Fruit fly (Drosophila melanogaster) whole organism, embryonic: ENCODE data around the gene RfC4.

ENCODE experiments used
- Bgb ChIP-seq: fragments of 200-800 bp; sonication (Bioruptor generic); IDR thresholded peaks from 2 replicates; pipeline ENCODE4 v1.3.6; 2022; ENCODE audit warnings: missing biosample characterization, missing genetic modification characterization; ENCODE audit not compliant: partially characterized antibody
- CG1024 ChIP-seq: fragments of 200-800 bp; sonication (Bioruptor generic); IDR thresholded peaks from 2 replicates; pipeline ENCODE4 v1.3.6; 2022; ENCODE audit warnings: missing biosample characterization, missing genetic modification characterization
- CG10543 ChIP-seq: fragments of 200-800 bp; sonication (Bioruptor generic); optimal IDR thresholded peaks from 3 replicates; lab custom pipeline; 2017; ENCODE audit warnings: missing biosample characterization, mild to moderate bottlenecking, missing genetic modification characterization, moderate library complexity
- CG10565 ChIP-seq: fragments of 200-800 bp; sonication (Bioruptor generic); optimal IDR thresholded peaks from 3 replicates; lab custom pipeline; 2016; ENCODE audit warnings: missing biosample characterization, mild to moderate bottlenecking, missing genetic modification characterization
- CG12071 ChIP-seq: fragments of 200-800 bp; sonication (Bioruptor generic); optimal IDR thresholded peaks from 3 replicates; lab custom pipeline; 2018; ENCODE audit warnings: missing biosample characterization, mild to moderate bottlenecking, missing genetic modification characterization
- CG12391 ChIP-seq: fragments of 200-800 bp; sonication (Bioruptor generic); optimal IDR thresholded peaks from 3 replicates; lab custom pipeline; 2018; ENCODE audit warnings: missing biosample characterization, mild to moderate bottlenecking, missing genetic modification characterization, moderate library complexity
- CG1529 ChIP-seq: fragments of 200-800 bp; sonication (Bioruptor generic); optimal IDR thresholded peaks from 3 replicates; lab custom pipeline; 2018; ENCODE audit warnings: missing biosample characterization, missing genetic modification characterization
- CG15696 ChIP-seq: fragments of 200-800 bp; sonication (Bioruptor generic); optimal IDR thresholded peaks from 2 replicates; lab custom pipeline; 2019; ENCODE audit warnings: missing biosample characterization, mild to moderate bottlenecking, missing genetic modification characterization, moderate library complexity
- CG34376 ChIP-seq: fragments of 200-800 bp; sonication (Bioruptor generic); optimal IDR thresholded peaks from 2 replicates; lab custom pipeline; 2018; ENCODE audit warnings: missing biosample characterization, mild to moderate bottlenecking, missing genetic modification characterization
- CG3995 ChIP-seq: fragments of 200-800 bp; sonication (Bioruptor generic); optimal IDR thresholded peaks from 3 replicates; lab custom pipeline; 2016; ENCODE audit warnings: missing biosample characterization, missing genetic modification characterization
- CG4424 ChIP-seq: fragments of 200-800 bp; sonication (Bioruptor generic); optimal IDR thresholded peaks from 3 replicates; lab custom pipeline; 2016; ENCODE audit warnings: missing biosample characterization, missing genetic modification characterization
- CG4854 ChIP-seq: fragments of 200-800 bp; sonication (Bioruptor generic); optimal IDR thresholded peaks from 2 replicates; lab custom pipeline; 2016; ENCODE audit warnings: missing biosample characterization, missing genetic modification characterization, inconsistent platforms
- CG7963 ChIP-seq: fragments of 200-800 bp; sonication (Bioruptor generic); IDR thresholded peaks from 3 replicates; pipeline ENCODE4 v1.3.6; 2022; ENCODE audit warnings: missing biosample characterization, missing genetic modification characterization; ENCODE audit not compliant: partially characterized antibody
- CG8290 ChIP-seq, 3 experiments: fragments of 200-800 bp; sonication (Bioruptor generic); optimal IDR thresholded peaks; 2 replicates each; lab custom pipeline; 2016 to 2019; ENCODE audit warnings: missing biosample characterization in 3 of 3, missing genetic modification characterization in 3 of 3, mild to moderate bottlenecking in 2 of 3, moderate library complexity in 1 of 3
- CG8388 ChIP-seq: fragments of 200-800 bp; sonication (Bioruptor generic); optimal IDR thresholded peaks from 2 replicates; lab custom pipeline; 2019; ENCODE audit warnings: missing biosample characterization, mild to moderate bottlenecking, missing genetic modification characterization, moderate library complexity
- D19B ChIP-seq: fragments of 200-800 bp; sonication (Bioruptor generic); optimal IDR thresholded peaks from 2 replicates; lab custom pipeline; 2017; ENCODE audit warnings: missing biosample characterization, mild to moderate bottlenecking, missing genetic modification characterization
- Dp ChIP-seq: fragments of 200-800 bp; sonication (Bioruptor generic); optimal IDR thresholded peaks from 2 replicates; lab custom pipeline; 2018; ENCODE audit warnings: missing biosample characterization, mild to moderate bottlenecking, missing genetic modification characterization, moderate library complexity
- Eip74EF ChIP-seq, 2 experiments: fragments of 200-800 bp in 1 of 2; fragments of >200 bp in 1 of 2; sonication (Bioruptor generic) in 1 of 2; optimal IDR thresholded peaks; 2 replicates each; lab custom pipeline; 2017 to 2019; ENCODE audit warnings: missing biosample characterization in 2 of 2, missing genetic modification characterization in 2 of 2, mild to moderate bottlenecking in 1 of 2, moderate library complexity in 1 of 2
- Ets65A ChIP-seq: fragments of 200-800 bp; sonication (Bioruptor generic); peaks from one replicate; lab custom pipeline; 2016; ENCODE audit warnings: missing biosample characterization, missing genetic modification characterization
- Hmx ChIP-seq: fragments of 200-800 bp; sonication (Bioruptor generic); optimal IDR thresholded peaks from 2 replicates; lab custom pipeline; 2016; ENCODE audit warnings: missing biosample characterization, missing genetic modification characterization
- Med ChIP-seq: fragments of 200-800 bp; sonication (Bioruptor generic); peaks from one replicate; lab custom pipeline; 2016; ENCODE audit warnings: missing biosample characterization, missing genetic modification characterization, mild to moderate bottlenecking, inconsistent platforms, moderate library complexity
- Mes4 ChIP-seq: fragments of 200-800 bp; sonication (Bioruptor generic); optimal IDR thresholded peaks from 2 replicates; lab custom pipeline; 2016; ENCODE audit warnings: missing biosample characterization, missing genetic modification characterization
- NFAT ChIP-seq: fragments of 200-800 bp; sonication (Bioruptor generic); IDR thresholded peaks from 2 replicates; pipeline ENCODE4 v1.3.6; 2022; ENCODE audit warnings: missing biosample characterization, missing genetic modification characterization
- Neu2 ChIP-seq: fragments of 200-800 bp; sonication (Bioruptor generic); optimal IDR thresholded peaks from 3 replicates; lab custom pipeline; 2016; ENCODE audit warnings: missing biosample characterization, missing genetic modification characterization, borderline replicate concordance
- Nf-YB ChIP-seq: fragments of 200-800 bp; sonication (Bioruptor generic); optimal IDR thresholded peaks from 3 replicates; lab custom pipeline; 2019; ENCODE audit warnings: missing biosample characterization, mild to moderate bottlenecking, missing genetic modification characterization, moderate library complexity
- Pdp1 ChIP-seq, 2 experiments: fragments of 200-800 bp; sonication (Bioruptor generic); optimal IDR thresholded peaks; 3 replicates each; lab custom pipeline; 2016; ENCODE audit warnings: missing biosample characterization in 2 of 2, missing genetic modification characterization in 2 of 2, mild to moderate bottlenecking in 1 of 2, moderate library complexity in 1 of 2
- Sox102F ChIP-seq: fragments of 200-800 bp; sonication (Bioruptor generic); optimal IDR thresholded peaks from 2 replicates; lab custom pipeline; 2018; ENCODE audit warnings: missing biosample characterization, mild to moderate bottlenecking, missing genetic modification characterization, moderate library complexity
- Taf1 ChIP-seq: fragments of 200-800 bp; sonication (Bioruptor generic); IDR thresholded peaks from 2 replicates; pipeline ENCODE4 v1.3.6; 2022; ENCODE audit warnings: missing biosample characterization, missing genetic modification characterization
- YL-1 ChIP-seq: fragments of 200-800 bp; sonication (Bioruptor generic); optimal IDR thresholded peaks from 3 replicates; lab custom pipeline; 2017; ENCODE audit warnings: missing biosample characterization, mild to moderate bottlenecking, missing genetic modification characterization
- al ChIP-seq: fragments of 200-800 bp; sonication (Bioruptor generic); IDR thresholded peaks from 2 replicates; pipeline ENCODE4 v1.3.6; 2022; ENCODE audit warnings: missing biosample characterization, missing genetic modification characterization
- caup ChIP-seq: fragments of 200-800 bp; sonication (Bioruptor generic); optimal IDR thresholded peaks from 3 replicates; lab custom pipeline; 2017; ENCODE audit warnings: missing biosample characterization, mild to moderate bottlenecking, missing genetic modification characterization, moderate library complexity; ENCODE audit not compliant: severe bottlenecking
- ci ChIP-seq: fragments of 200-800 bp; sonication (Bioruptor generic); IDR thresholded peaks from 3 replicates; pipeline ENCODE4 v1.3.6; 2022; ENCODE audit warnings: missing biosample characterization, missing genetic modification characterization
- crol ChIP-seq: fragments of 200-800 bp; sonication (Bioruptor generic); IDR thresholded peaks from 2 replicates; pipeline ENCODE4 v1.3.6; 2022; ENCODE audit warnings: missing biosample characterization, missing genetic modification characterization
- cwo ChIP-seq: fragments of 200-800 bp; sonication (Bioruptor generic); optimal IDR thresholded peaks from 3 replicates; lab custom pipeline; 2017; ENCODE audit warnings: missing biosample characterization, missing genetic modification characterization, mild to moderate bottlenecking, moderate library complexity, missing genetic modification reagents
- dati ChIP-seq: fragments of 200-800 bp; sonication (Bioruptor generic); IDR thresholded peaks from 2 replicates; pipeline ENCODE4 v1.3.6; 2022; ENCODE audit warnings: missing biosample characterization, missing genetic modification characterization
- gro ChIP-seq: fragments of 200-800 bp; sonication (Bioruptor generic); optimal IDR thresholded peaks from 2 replicates; lab custom pipeline; 2016; ENCODE audit warnings: missing biosample characterization, missing genetic modification characterization
- kni ChIP-seq: fragments of 200-800 bp; sonication (Bioruptor generic); optimal IDR thresholded peaks from 3 replicates; lab custom pipeline; 2017; ENCODE audit warnings: mild to moderate bottlenecking, missing biosample characterization, missing genetic modification reagents, missing genetic modification characterization
- lmd ChIP-seq: fragments of 200-800 bp; sonication (Bioruptor generic); IDR thresholded peaks from 2 replicates; pipeline ENCODE4 v1.3.6; 2022; ENCODE audit warnings: missing biosample characterization, missing genetic modification characterization
- maf-S ChIP-seq: fragments of 200-800 bp; sonication (Bioruptor generic); optimal IDR thresholded peaks from 2 replicates; lab custom pipeline; 2016; ENCODE audit warnings: missing biosample characterization, missing genetic modification characterization
- mirr ChIP-seq: fragments of 200-800 bp; sonication (Bioruptor generic); optimal IDR thresholded peaks from 3 replicates; lab custom pipeline; 2018; ENCODE audit warnings: missing biosample characterization, mild to moderate bottlenecking, missing genetic modification characterization
- pho ChIP-seq: fragments of 200-800 bp; sonication (Bioruptor generic); optimal IDR thresholded peaks from 2 replicates; lab custom pipeline; 2016; ENCODE audit warnings: missing biosample characterization, missing genetic modification characterization
- pros ChIP-seq: fragments of 200-800 bp; sonication (Bioruptor generic); optimal IDR thresholded peaks from 3 replicates; lab custom pipeline; 2019; ENCODE audit warnings: missing biosample characterization, mild to moderate bottlenecking, missing genetic modification characterization, moderate library complexity
- sd ChIP-seq: fragments of 200-800 bp; sonication (Bioruptor generic); optimal IDR thresholded peaks from 3 replicates; lab custom pipeline; 2018; ENCODE audit warnings: missing biosample characterization, mild to moderate bottlenecking, missing genetic modification characterization, moderate library complexity
- sens ChIP-seq: fragments of 200-800 bp; sonication (Bioruptor generic); peaks from one replicate; lab custom pipeline; 2016; ENCODE audit warnings: missing biosample characterization, missing genetic modification characterization
- sr ChIP-seq: fragments of 200-800 bp; sonication (Bioruptor generic); IDR thresholded peaks from 3 replicates; pipeline ENCODE4 v1.3.6; 2022; ENCODE audit warnings: missing biosample characterization, missing genetic modification characterization
- sug ChIP-seq: fragments of 200-800 bp; optimal IDR thresholded peaks from 2 replicates; lab custom pipeline; 2019; ENCODE audit warnings: missing biosample characterization, mild to moderate bottlenecking, missing genetic modification characterization, moderate library complexity
- twi ChIP-seq: fragments of 200-800 bp; optimal IDR thresholded peaks from 2 replicates; lab custom pipeline; 2019; ENCODE audit warnings: missing biosample characterization, mild to moderate bottlenecking, missing genetic modification characterization, moderate library complexity
- z ChIP-seq: fragments of 200-800 bp; sonication (Bioruptor generic); IDR thresholded peaks from 3 replicates; pipeline ENCODE4 v1.3.6; 2022; ENCODE audit warnings: missing biosample characterization, missing genetic modification characterization
- zen2 ChIP-seq: fragments of 200-800 bp; sonication (Bioruptor generic); IDR thresholded peaks from 3 replicates; pipeline ENCODE4 v1.3.6; 2022; ENCODE audit warnings: missing biosample characterization, missing genetic modification characterization; ENCODE audit not compliant: partially characterized antibody
- zfh1 ChIP-seq: fragments of 200-800 bp; sonication (Bioruptor generic); IDR thresholded peaks from 3 replicates; pipeline ENCODE4 v1.3.6; 2022; ENCODE audit warnings: missing biosample characterization, missing genetic modification characterization

The RfC4 gene

DNA sequence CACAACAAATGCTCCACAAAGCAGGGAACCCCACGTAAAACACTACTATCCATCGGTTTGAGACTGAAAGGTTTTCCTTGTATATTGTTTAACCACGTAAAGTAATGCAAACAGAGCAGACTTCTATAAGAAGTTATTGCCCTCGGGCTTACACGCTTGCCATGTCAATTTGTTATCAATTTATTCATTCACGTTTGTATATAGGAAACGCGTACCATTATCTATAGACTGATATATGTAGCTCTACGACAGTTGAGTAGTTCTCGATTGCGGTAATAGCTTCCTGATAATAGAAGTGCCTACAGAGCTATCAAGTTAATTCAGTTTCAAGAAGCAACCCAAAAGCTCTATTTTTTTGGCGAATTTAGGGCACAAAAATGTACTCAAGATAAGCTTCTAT lies 36.6 kb downstream of the RfC4 start (continued):
- peak; percentile 1 for TF ChIP-seq sd (tag; lab: Kevin White, UChicago)
- TF ChIP-seq mirr: peak; percentile 96
- TF ChIP-seq Taf1 (GFP tag; lab: Robert Waterston, UW): no peak
- TF ChIP-seq Neu2 (GFP tag; lab: Kevin White, UChicago): no peak
- TF ChIP-seq sug (tag; lab: Kevin White, UChicago): peak; percentile 73
- TF ChIP-seq Bgb (GFP tag; lab: Robert Waterston, UW): no peak
- no peak for TF ChIP-seq sr (GFP tag; lab: Robert Waterston, UW)
- TF ChIP-seq Med (GFP tag; lab: Kevin White, UChicago): peak; percentile 21
- TF ChIP-seq Hmx: no peak
- no peak for TF ChIP-seq sens
- no peak for TF ChIP-seq D19B (GFP tag; lab: Kevin White, UChicago)
- no peak for TF ChIP-seq CG12071 (GFP tag; lab: Kevin White, UChicago)
- peak; percentile 5 for TF ChIP-seq gro (GFP tag; lab: Kevin White, UChicago)
- no peak for TF ChIP-seq CG1024 (GFP tag; lab: Robert Waterston, UW)
- TF ChIP-seq NFAT: no peak
- TF ChIP-seq YL-1: no peak
- no peak for TF ChIP-seq al (GFP tag; lab: Robert Waterston, UW)
- no peak for TF ChIP-seq CG4854 (GFP tag; lab: Kevin White, UChicago)
- no peak for TF ChIP-seq Dp (GFP tag; lab: Kevin White, UChicago)
- no peak for TF ChIP-seq CG4424 (GFP tag; lab: Kevin White, UChicago)
- TF ChIP-seq Pdp1 (GFP tag; optimal IDR thresholded peaks at IDR 0.05; lab: Kevin White, UChicago): peak in 1 of 2 experiments; percentile 37
- TF ChIP-seq zen2 (GFP tag; lab: Robert Waterston, UW): no peak
- no peak for TF ChIP-seq CG8388
- no peak for TF ChIP-seq CG12391
- no peak for TF ChIP-seq CG15696
- TF ChIP-seq Sox102F: no peak
- TF ChIP-seq CG34376 (GFP tag; lab: Kevin White, UChicago): peak; percentile 15
- TF ChIP-seq CG10565 (GFP tag; lab: Kevin White, UChicago): no peak
- TF ChIP-seq pho: no peak
- TF ChIP-seq kni (GFP tag; lab: Kevin White, UChicago): peak; percentile 71
- TF ChIP-seq CG7963 (GFP tag; lab: Robert Waterston, UW): no peak
- peak in 1 of 2 experiments; percentile 72 for TF ChIP-seq Eip74EF (GFP tag; optimal IDR thresholded peaks at IDR 0.05; lab: Kevin White, UChicago)
- TF ChIP-seq cwo (GFP tag; lab: Kevin White, UChicago): peak; percentile 52
- TF ChIP-seq caup (GFP tag; lab: Kevin White, UChicago): peak; percentile 14
- no peak for TF ChIP-seq zfh1
- TF ChIP-seq, all 482 proteins: peak for 18

DNA sequence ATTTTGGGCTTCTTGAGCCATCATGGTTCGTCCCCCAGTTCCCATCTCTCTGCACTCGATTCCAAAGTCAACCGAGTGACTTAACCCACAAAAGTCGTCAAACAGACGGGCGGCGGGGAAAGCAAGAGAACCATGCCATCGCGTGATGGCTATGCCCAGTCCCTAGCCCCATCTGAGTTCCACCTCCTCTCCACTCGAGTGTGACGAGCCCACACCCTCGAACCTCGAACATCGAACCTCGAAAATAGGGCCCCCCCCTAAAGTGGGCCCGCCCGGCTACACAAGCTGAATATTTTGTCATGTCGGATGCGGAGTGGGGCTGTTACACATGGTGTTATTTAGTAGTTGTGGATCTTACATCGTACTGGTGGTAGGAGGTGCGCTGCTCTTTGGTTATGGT lies 39.3 kb downstream of the RfC4 start:
- TF ChIP-seq CG10543 (GFP tag; lab: Kevin White, UChicago): peak; percentile 19
- TF ChIP-seq twi: peak; percentile 8
- TF ChIP-seq CG1529 (GFP tag; lab: Kevin White, UChicago): no peak
- TF ChIP-seq pros (GFP tag; lab: Kevin White, UChicago): peak; percentile 55
- no peak for TF ChIP-seq Mes4 (GFP tag; lab: Kevin White, UChicago)
- no peak for TF ChIP-seq CG3995
- peak; percentile 71; the same call in 1 of the 3 replicates for TF ChIP-seq z
- TF ChIP-seq Nf-YB: no peak
- TF ChIP-seq kni (GFP tag; lab: Kevin White, UChicago): peak; percentile 50
- TF ChIP-seq Sox102F: no peak
- TF ChIP-seq sens: peak; percentile 27
- peak; percentile 39; the same call in 1 of the 3 replicates for TF ChIP-seq ci (GFP tag; lab: Robert Waterston, UW)
- no peak for TF ChIP-seq Ets65A (GFP tag; lab: Kevin White, UChicago)
- TF ChIP-seq cwo (GFP tag; lab: Kevin White, UChicago): peak; percentile 31
- TF ChIP-seq Med (GFP tag; lab: Kevin White, UChicago): peak; percentile 80
- no peak for TF ChIP-seq CG8290 (GFP tag; optimal IDR thresholded peaks at IDR 0.05; lab: Kevin White, UChicago)
- TF ChIP-seq CG8290 (tag; optimal IDR thresholded peaks at IDR 0.05; lab: Kevin White, UChicago): peak in 1 of 2 experiments; percentile 11
- no peak for TF ChIP-seq maf-S
- TF ChIP-seq Pdp1 (GFP tag; optimal IDR thresholded peaks at IDR 0.05; lab: Kevin White, UChicago): peak in 1 of 2 experiments; percentile 31
- TF ChIP-seq dati (GFP tag; lab: Robert Waterston, UW): no peak
- TF ChIP-seq lmd (GFP tag; lab: Robert Waterston, UW): no peak
- TF ChIP-seq sd (tag; lab: Kevin White, UChicago): peak; percentile 28
- peak; percentile 95 for TF ChIP-seq crol (GFP tag; lab: Robert Waterston, UW)
